Worm (Caenorhabditis elegans): ENCODE data around the gene ocr-3.

ocr-3 gene

ce11 chrX:15188986-15189675 is 20.6 kb downstream of the ocr-3 start (continued):
- TF ChIP-seq tlp-1 (tag; optimal IDR thresholded peaks at IDR 0.05) (no peak), aly-2 (tag; optimal IDR thresholded peaks at IDR 0.05) (no peak), Y116A8C.19 (tag; optimal IDR thresholded peaks at IDR 0.05; ENCODE audit: borderline replicate concordance) (no peak)

ce11 chrX:15189823-15190222 is 21.3 kb downstream of the ocr-3 start, which contains the start of gene T10B10.4:
Gene T10B10.4 (plus strand): TSS chrX:15190123.
- TF ChIP-seq ceh-82 (tag; optimal IDR thresholded peaks at IDR 0.05): no peak
- TF ChIP-seq nhr-76 (tag; optimal IDR thresholded peaks at IDR 0.05): no peak
- no peak for TF ChIP-seq nhr-28 (tag; optimal IDR thresholded peaks at IDR 0.05)
- TF ChIP-seq lin-35 (GFP tag; optimal IDR thresholded peaks at IDR 0.05): no peak
- no peak for TF ChIP-seq unc-62 (GFP tag; optimal IDR thresholded peaks at IDR 0.05)
- no peak for TF ChIP-seq C16A3.4 (tag; optimal IDR thresholded peaks at IDR 0.05)
- TF ChIP-seq egl-27 (tag; optimal IDR thresholded peaks at IDR 0.05): no peak
- TF ChIP-seq ceh-63 (GFP tag; optimal IDR thresholded peaks at IDR 0.05): no peak
- no peak for TF ChIP-seq ceh-8 (GFP tag; optimal IDR thresholded peaks at IDR 0.05)
- no peak for TF ChIP-seq F16B12.6 (tag; optimal IDR thresholded peaks at IDR 0.05)
- no peak for TF ChIP-seq nhr-237 (tag; optimal IDR thresholded peaks at IDR 0.05)
- no peak for TF ChIP-seq nhr-47 (tag; optimal IDR thresholded peaks at IDR 0.05)

ce11 chrX:15191370-15191769 is 22.8 kb downstream of the ocr-3 start:
- TF ChIP-seq mdl-1 (tag; optimal IDR thresholded peaks at IDR 0.05) (no peak), tbx-2 (tag; optimal IDR thresholded peaks at IDR 0.05) (no peak), grh-1 (GFP tag; IDR thresholded peaks at IDR 0.05) (no peak), lin-14 (GFP tag; optimal IDR thresholded peaks at IDR 0.05) (peak; percentile 38), nhr-47 (tag; optimal IDR thresholded peaks at IDR 0.05) (no peak), efl-1 (optimal IDR thresholded peaks at IDR 0.05) (no peak), efl-1 (GFP tag; optimal IDR thresholded peaks at IDR 0.05 in 1 of 2) (peak in 1 of 2 experiments; percentile 38), nhr-12 (tag; optimal IDR thresholded peaks at IDR 0.05) (no peak), mep-1 (tag; optimal IDR thresholded peaks at IDR 0.05) (no peak), swsn-7 (tag; optimal IDR thresholded peaks at IDR 0.05) (no peak)

- no peak for TF ChIP-seq dpl-1 (GFP tag; optimal IDR thresholded peaks at IDR 0.05)
- no peak for TF ChIP-seq lin-39 (tag; optimal IDR thresholded peaks at IDR 0.05)
- TF ChIP-seq snu-23 (GFP tag; optimal IDR thresholded peaks at IDR 0.05): no peak
- TF ChIP-seq nhr-84 (tag; optimal IDR thresholded peaks at IDR 0.05): no peak
- peak; percentile 12 for TF ChIP-seq unc-86 (tag; optimal IDR thresholded peaks at IDR 0.05)
- TF ChIP-seq nhr-237 (tag; optimal IDR thresholded peaks at IDR 0.05): no peak
- no peak for TF ChIP-seq pax-3 (tag; optimal IDR thresholded peaks at IDR 0.05)
- no peak for TF ChIP-seq blmp-1 (tag; optimal IDR thresholded peaks at IDR 0.05)
- peak; percentile 23 for TF ChIP-seq tbx-2 (tag; optimal IDR thresholded peaks at IDR 0.05)
- no peak for TF ChIP-seq sox-4 (tag; optimal IDR thresholded peaks at IDR 0.05)
- no peak for TF ChIP-seq nhr-19 (GFP tag; conservative IDR thresholded peaks at IDR 0.05)
- no peak for TF ChIP-seq hlh-4 (tag; optimal IDR thresholded peaks at IDR 0.05)
- TF ChIP-seq C04F5.9 (tag; optimal IDR thresholded peaks at IDR 0.05): no peak
- TF ChIP-seq lin-14 (GFP tag; optimal IDR thresholded peaks at IDR 0.05): peak; percentile 27
- TF ChIP-seq zag-1 (tag; optimal IDR thresholded peaks at IDR 0.05): no peak
- no peak for TF ChIP-seq fkh-10 (GFP tag; optimal IDR thresholded peaks at IDR 0.05)
- TF ChIP-seq fos-1 (tag; optimal IDR thresholded peaks at IDR 0.05): no peak
- peak; percentile 20 for TF ChIP-seq nhr-47 (tag; optimal IDR thresholded peaks at IDR 0.05)
- no peak for TF ChIP-seq ceh-8 (GFP tag; optimal IDR thresholded peaks at IDR 0.05)
- TF ChIP-seq fkh-8 (tag; optimal IDR thresholded peaks at IDR 0.05): peak; percentile 3
- TF ChIP-seq dsc-1 (tag; optimal IDR thresholded peaks at IDR 0.05): no peak
- TF ChIP-seq skn-1 (tag; optimal IDR thresholded peaks at IDR 0.05): no peak
- no peak for TF ChIP-seq nhr-20 (tag; optimal IDR thresholded peaks at IDR 0.05)
- TF ChIP-seq tlp-1 (tag; optimal IDR thresholded peaks at IDR 0.05): no peak
- no peak for TF ChIP-seq ets-5 (GFP tag; IDR thresholded peaks at IDR 0.05)
- TF ChIP-seq nhr-71 (tag; optimal IDR thresholded peaks at IDR 0.05): peak; percentile 50
- TF ChIP-seq Y116A8C.19 (tag; optimal IDR thresholded peaks at IDR 0.05; ENCODE audit: borderline replicate concordance): no peak
- TF ChIP-seq efl-3 (GFP tag; optimal IDR thresholded peaks at IDR 0.05): no peak
- TF ChIP-seq nhr-11 (tag; optimal IDR thresholded peaks at IDR 0.05): no peak
Measured at ce11 chrX:15194283-15194682, 25.8 kb downstream of the ocr-3 start, which contains the start of gene phat-6. Gene phat-6 (minus strand): TSS chrX:15194383.

Measured in whole organism, L1 larva.